Fruit fly (Drosophila melanogaster): ENCODE measurements around the gene CG6136.

Gene CG6136

DNA sequence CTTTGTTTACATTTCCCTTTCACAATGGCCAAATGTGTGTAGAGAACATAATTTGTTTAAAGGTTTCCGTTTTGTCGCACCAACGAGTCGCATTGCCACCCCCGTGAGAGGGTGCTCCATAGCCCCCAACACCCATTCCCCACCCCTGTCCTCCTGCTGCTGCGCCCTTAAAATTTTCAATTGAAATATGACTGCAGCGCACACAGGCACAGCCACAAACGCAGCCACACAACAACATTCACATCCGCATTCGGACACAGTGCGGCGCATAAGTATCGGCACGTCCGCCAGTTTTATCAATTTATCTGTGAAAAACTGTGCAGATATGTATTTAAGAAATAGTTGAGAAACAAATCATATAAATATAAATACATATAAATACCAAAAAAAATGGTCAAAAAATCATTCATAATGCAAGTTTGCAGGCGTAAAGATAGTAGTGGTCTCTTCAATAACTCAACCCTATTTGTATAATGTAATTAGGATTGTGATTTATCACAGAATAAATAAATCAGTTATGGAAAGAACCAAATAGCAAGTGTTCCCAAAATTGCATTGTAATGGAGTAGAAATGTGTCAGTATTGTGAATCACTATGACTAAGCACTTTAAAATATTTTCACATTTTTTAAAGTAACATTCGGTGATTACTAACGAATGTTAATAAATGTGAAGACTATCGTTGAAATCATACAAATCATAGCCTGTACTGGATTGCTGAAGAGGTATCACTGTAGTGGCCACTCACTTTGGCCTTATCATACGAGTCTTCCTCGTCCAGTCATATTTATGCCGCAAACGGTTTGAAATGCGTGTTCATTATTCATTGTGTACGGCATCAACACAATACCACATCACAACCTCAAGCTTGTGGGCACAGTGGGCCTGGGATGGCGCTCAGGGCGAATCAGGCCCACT is 38.0 kb upstream of the CG6136 start (continued):
- TF ChIP-seq OdsH (GFP tag; optimal IDR thresholded peaks at IDR 0.05) (peak; percentile 43), CG8632 (GFP tag; optimal IDR thresholded peaks at IDR 0.05) (peak; percentile 22), Met (GFP tag; optimal IDR thresholded peaks at IDR 0.05) (peak; percentile 44), net (GFP tag; optimal IDR thresholded peaks at IDR 0.05) (no peak), salr (GFP tag; optimal IDR thresholded peaks at IDR 0.05) (peak in 1 of 2 experiments; percentile 55), CG3032 (tag; optimal IDR thresholded peaks at IDR 0.05) (no peak), CG6276 (GFP tag; optimal IDR thresholded peaks at IDR 0.05) (peak; percentile 31), CG32006 (GFP tag; optimal IDR thresholded peaks at IDR 0.05) (peak; percentile 61), Eip75B (GFP tag; optimal IDR thresholded peaks at IDR 0.05) (no peak), CG3919 (GFP tag; optimal IDR thresholded peaks at IDR 0.05) (peak; percentile 3), Lpt (GFP tag; optimal IDR thresholded peaks at IDR 0.05) (peak; percentile 26), Eip78C (GFP tag) (peak; percentile 83), CG6792 (GFP tag; optimal IDR thresholded peaks at IDR 0.05) (peak; percentile 20), achi (GFP tag; optimal IDR thresholded peaks at IDR 0.05) (peak; percentile 26), Eip93F (GFP tag; optimal IDR thresholded peaks at IDR 0.05) (peak; percentile 25), Hr39 (GFP tag; optimal IDR thresholded peaks at IDR 0.05) (peak; percentile 57), CG34406 (GFP tag; optimal IDR thresholded peaks at IDR 0.05) (peak; percentile 44), Smox (GFP tag; optimal IDR thresholded peaks at IDR 0.05) (peak; percentile 49), fkh (GFP tag; optimal IDR thresholded peaks at IDR 0.05) (peak; percentile 43), CG4318 (GFP tag; optimal IDR thresholded peaks at IDR 0.05) (peak; percentile 25)

DNA sequence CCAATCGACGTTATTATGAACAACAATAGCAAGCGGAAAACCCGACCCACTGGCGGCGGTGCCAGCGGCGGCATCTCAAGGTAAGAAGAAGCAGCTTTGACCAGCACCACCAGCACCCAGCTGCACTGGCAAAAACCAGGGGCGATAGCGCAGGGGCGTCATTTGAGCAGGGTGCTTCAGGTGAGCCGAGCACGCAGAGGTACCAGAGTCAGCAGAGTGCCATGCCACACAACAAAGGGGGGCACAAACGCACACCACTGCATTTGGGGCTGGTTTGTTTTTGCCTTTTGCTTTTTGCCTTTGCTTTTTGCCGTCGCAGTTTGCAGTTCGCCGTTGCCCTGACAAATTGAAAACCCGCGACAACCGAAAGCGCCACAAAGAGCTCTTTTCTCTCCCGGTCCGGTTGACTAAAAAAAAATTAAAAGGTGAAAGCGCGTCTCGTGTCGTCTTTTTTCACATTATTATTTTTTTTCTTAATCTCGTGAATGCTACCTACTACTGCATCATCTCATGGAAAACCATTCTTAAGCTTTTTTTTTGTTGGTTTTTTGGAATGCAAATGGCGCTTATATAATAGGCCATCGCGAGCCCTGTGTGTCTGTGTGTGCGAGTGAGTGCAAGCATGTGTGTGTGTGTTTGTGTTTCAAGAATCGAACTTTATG is 37.2 kb upstream of the CG6136 start:
- TF ChIP-seq svp (GFP tag) (peak; percentile 79), Sox15 (GFP tag; optimal IDR thresholded peaks at IDR 0.05) (no peak), Hr4 (GFP tag; optimal IDR thresholded peaks at IDR 0.05) (peak; percentile 38), CG16779 (tag; optimal IDR thresholded peaks at IDR 0.05) (no peak), CG31627 (GFP tag; optimal IDR thresholded peaks at IDR 0.05) (peak; percentile 23), Sox102F (GFP tag; optimal IDR thresholded peaks at IDR 0.05) (no peak), esn (GFP tag; optimal IDR thresholded peaks at IDR 0.05) (peak; percentile 14), cyc (GFP tag; optimal IDR thresholded peaks at IDR 0.05) (peak; percentile 41), topi (GFP tag; optimal IDR thresholded peaks at IDR 0.05) (peak; percentile 32), CG8119 (GFP tag; IDR thresholded peaks at IDR 0.05) (peak; percentile 60; the same call in 2 of the 3 replicates), dac (GFP tag; optimal IDR thresholded peaks at IDR 0.05) (peak; percentile 40), vri (GFP tag; optimal IDR thresholded peaks at IDR 0.05) (peak; percentile 62), fd85E (GFP tag; optimal IDR thresholded peaks at IDR 0.05) (no peak), pdm3 (GFP tag; optimal IDR thresholded peaks at IDR 0.05) (peak; percentile 1), Met (GFP tag; optimal IDR thresholded peaks at IDR 0.05) (peak; percentile 15), CG32006 (GFP tag; optimal IDR thresholded peaks at IDR 0.05) (peak; percentile 41), Blimp-1 (GFP tag; optimal IDR thresholded peaks at IDR 0.05) (no peak), CG10669 (GFP tag; optimal IDR thresholded peaks at IDR 0.05) (no peak), achi (GFP tag; optimal IDR thresholded peaks at IDR 0.05) (peak; percentile 20), Eip78C (GFP tag) (peak; percentile 41), CG7368 (GFP tag; optimal IDR thresholded peaks at IDR 0.05) (peak; percentile 4), Lpt (GFP tag; optimal IDR thresholded peaks at IDR 0.05) (peak; percentile 37), CG8319 (GFP tag; optimal IDR thresholded peaks at IDR 0.05) (no peak), CG11294 (GFP tag; IDR thresholded peaks at IDR 0.05) (peak; percentile 48; the same call in 1 of the 2 replicates), CG6163 (GFP tag; IDR thresholded peaks at IDR 0.05) (peak; percentile 43; the same call in 2 of the 3 replicates), OdsH (GFP tag; optimal IDR thresholded peaks at IDR 0.05) (peak; percentile 13), Sox14 (GFP tag; optimal IDR thresholded peaks at IDR 0.05) (peak; percentile 25), CG11762 (GFP tag; optimal IDR thresholded peaks at IDR 0.05; ENCODE audit: insufficient read depth) (peak; percentile 5), eg (GFP tag; IDR thresholded peaks at IDR 0.05) (peak; percentile 65; the same call in 2 of the 3 replicates), net (GFP tag; optimal IDR thresholded peaks at IDR 0.05) (peak; percentile 23), CG15336 (GFP tag; IDR thresholded peaks at IDR 0.05) (peak; percentile 64; the same call in 1 of the 2 replicates), Smox (GFP tag; optimal IDR thresholded peaks at IDR 0.05) (peak; percentile 30), CG4318 (GFP tag; optimal IDR thresholded peaks at IDR 0.05) (no peak), Eip75B (GFP tag; optimal IDR thresholded peaks at IDR 0.05) (peak; percentile 26), salr (GFP tag; optimal IDR thresholded peaks at IDR 0.05) (no peak), Gug (GFP tag; IDR thresholded peaks at IDR 0.05) (0 out of 2 replicates have a peak, but pooled peaks have one; percentile 42), CG3919 (GFP tag; optimal IDR thresholded peaks at IDR 0.05) (peak; percentile 52)

All from whole organism, prepupa.